Fruit fly (Drosophila melanogaster) whole organism, embryonic: ENCODE data around the gene APC4.

Source experiments
- Blimp-1 ChIP-seq: fragments of 200-800 bp; sonication (Bioruptor generic); optimal IDR thresholded peaks from 3 replicates; lab custom pipeline; 2018; ENCODE audit warnings: missing biosample characterization, missing genetic modification characterization, mild to moderate bottlenecking, moderate library complexity, missing genetic modification reagents
- CG12219 ChIP-seq: fragments of 200-800 bp; sonication (Bioruptor generic); optimal IDR thresholded peaks from 3 replicates; lab custom pipeline; 2018; ENCODE audit warnings: missing biosample characterization, mild to moderate bottlenecking, missing genetic modification characterization
- CG1233 ChIP-seq: fragments of 200-800 bp; sonication (Bioruptor generic); optimal IDR thresholded peaks from 4 replicates; lab custom pipeline; 2018; ENCODE audit warnings: missing biosample characterization, mild to moderate bottlenecking, missing genetic modification characterization
- CG1832 ChIP-seq: fragments of 200-800 bp; sonication (Bioruptor generic); optimal IDR thresholded peaks from 2 replicates; lab custom pipeline; 2017; ENCODE audit warnings: missing biosample characterization, mild to moderate bottlenecking, missing genetic modification characterization, inconsistent platforms
- CG4854 ChIP-seq: fragments of 200-800 bp; sonication (Bioruptor generic); optimal IDR thresholded peaks from 2 replicates; lab custom pipeline; 2016; ENCODE audit warnings: missing biosample characterization, missing genetic modification characterization, inconsistent platforms
- CG8281 ChIP-seq: fragments of 200-800 bp; sonication (Bioruptor generic); optimal IDR thresholded peaks from 2 replicates; lab custom pipeline; 2018; ENCODE audit warnings: missing biosample characterization, mild to moderate bottlenecking, missing genetic modification characterization, moderate library complexity
- CG8359 ChIP-seq: fragments of 200-800 bp; sonication (Bioruptor generic); optimal IDR thresholded peaks from 2 replicates; lab custom pipeline; 2017; ENCODE audit warnings: missing biosample characterization, mild to moderate bottlenecking, missing genetic modification characterization, borderline replicate concordance
- CG8388 ChIP-seq: fragments of 200-800 bp; sonication (Bioruptor generic); optimal IDR thresholded peaks from 2 replicates; lab custom pipeline; 2019; ENCODE audit warnings: missing biosample characterization, mild to moderate bottlenecking, missing genetic modification characterization, moderate library complexity
- CG9215 ChIP-seq: fragments of 200-800 bp; sonication (Bioruptor generic); IDR thresholded peaks from 2 replicates; pipeline ENCODE4 v1.3.6; 2022; ENCODE audit warnings: missing biosample characterization, missing genetic modification characterization
- Doc2 ChIP-seq: fragments of 200-800 bp; sonication (Bioruptor generic); IDR thresholded peaks from 2 replicates; pipeline ENCODE4 v1.3.6; 2022; ENCODE audit warnings: missing biosample characterization, missing genetic modification characterization
- Hr39 ChIP-seq: fragments of >200 bp; optimal IDR thresholded peaks from 2 replicates; lab custom pipeline; 2017
- chinmo ChIP-seq: fragments of 200-800 bp; sonication (Bioruptor generic); IDR thresholded peaks from 4 replicates; pipeline ENCODE4 v1.3.6; 2022; ENCODE audit warnings: missing biosample characterization, missing genetic modification characterization; ENCODE audit not compliant: partially characterized antibody

DNA sequence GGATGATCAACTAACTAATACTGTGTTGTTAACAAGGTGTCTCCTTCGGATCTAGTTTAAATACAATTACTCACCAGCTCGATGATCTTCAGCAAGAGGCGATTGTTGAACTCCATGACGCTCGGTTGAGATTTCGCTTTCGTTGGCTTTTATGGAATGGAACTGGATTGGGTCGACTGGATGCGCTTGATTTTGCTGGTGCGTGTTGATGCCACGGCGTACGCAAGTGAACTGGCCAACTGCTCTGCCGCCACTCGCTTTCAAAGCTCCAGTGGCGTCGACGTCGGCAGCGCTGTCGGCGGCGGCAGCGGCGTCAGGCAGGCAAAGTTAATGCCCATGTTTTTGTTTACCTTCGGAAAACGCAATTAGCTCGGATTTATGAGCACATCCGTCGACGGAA lies 4.5 kb upstream of the APC4 start, which contains the start of gene CG44325:
- TF ChIP-seq CG8281 (tag; lab: Kevin White, UChicago) (no peak), CG12219 (GFP tag; lab: Kevin White, UChicago) (no peak), CG4854 (no peak), CG1233 (GFP tag; lab: Kevin White, UChicago) (no peak), CG8359 (GFP tag; lab: Kevin White, UChicago) (no peak), CG8388 (GFP tag; lab: Kevin White, UChicago) (no peak), chinmo (GFP tag; lab: Robert Waterston, UW) (peak; percentile 57; the same call in 2 of the 4 replicates), CG9215 (GFP tag; lab: Robert Waterston, UW) (no peak), CG1832 (GFP tag; lab: Kevin White, UChicago) (no peak), Doc2 (GFP tag; lab: Robert Waterston, UW) (no peak), Blimp-1 (GFP tag; lab: Kevin White, UChicago) (peak; percentile 97), Hr39 (lab: Kevin White, UChicago) (no peak)
